Worm (Caenorhabditis elegans): ENCODE measurements around the gene B0507.1.

DNA sequence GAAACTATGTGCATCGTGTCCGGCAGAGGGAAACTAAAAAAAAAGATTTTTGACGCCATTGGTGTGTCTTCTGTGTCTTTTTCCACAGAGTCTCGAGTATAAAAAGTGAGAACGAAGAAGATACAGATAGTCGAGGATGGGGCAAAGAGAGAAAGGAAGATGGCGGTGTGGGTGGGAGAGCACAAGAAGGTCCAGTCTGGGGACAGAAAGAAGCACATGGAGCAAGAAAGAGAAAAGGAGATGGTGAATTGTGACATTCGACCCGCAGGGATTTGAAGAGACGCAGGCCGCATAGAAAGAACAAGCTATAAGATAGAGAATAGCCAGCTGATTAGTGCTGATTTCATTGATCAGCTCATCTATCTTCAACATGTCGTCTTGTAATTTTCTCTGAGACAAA lies 25.9 kb downstream of the B0507.1 start:
- TF ChIP-seq pes-1 (GFP tag; IDR thresholded peaks at IDR 0.05), result no peak
- no peak for TF ChIP-seq tra-4 (tag; optimal IDR thresholded peaks at IDR 0.05)
- TF ChIP-seq tbx-37 (GFP tag; conservative IDR thresholded peaks at IDR 0.05), result no peak
- TF ChIP-seq B0310.2 (tag; optimal IDR thresholded peaks at IDR 0.05), result no peak
- no peak for TF ChIP-seq ets-7 (tag; optimal IDR thresholded peaks at IDR 0.05)
- TF ChIP-seq flt-1 (GFP tag; IDR thresholded peaks at IDR 0.05), result no peak
- no peak for TF ChIP-seq ama-1 (optimal IDR thresholded peaks at IDR 0.05)
- no peak for TF ChIP-seq scrt-1 (GFP tag; IDR thresholded peaks at IDR 0.05)
- no peak for TF ChIP-seq sea-1 (GFP tag; conservative IDR thresholded peaks at IDR 0.05)

All from whole organism, early embryonic.